Fruit fly (Drosophila melanogaster): ENCODE results near the gene Ptpmeg.
A peak's percentile ranks its signal among the peaks of the same experiment; 100 is the strongest.

Ptpmeg gene

DNA sequence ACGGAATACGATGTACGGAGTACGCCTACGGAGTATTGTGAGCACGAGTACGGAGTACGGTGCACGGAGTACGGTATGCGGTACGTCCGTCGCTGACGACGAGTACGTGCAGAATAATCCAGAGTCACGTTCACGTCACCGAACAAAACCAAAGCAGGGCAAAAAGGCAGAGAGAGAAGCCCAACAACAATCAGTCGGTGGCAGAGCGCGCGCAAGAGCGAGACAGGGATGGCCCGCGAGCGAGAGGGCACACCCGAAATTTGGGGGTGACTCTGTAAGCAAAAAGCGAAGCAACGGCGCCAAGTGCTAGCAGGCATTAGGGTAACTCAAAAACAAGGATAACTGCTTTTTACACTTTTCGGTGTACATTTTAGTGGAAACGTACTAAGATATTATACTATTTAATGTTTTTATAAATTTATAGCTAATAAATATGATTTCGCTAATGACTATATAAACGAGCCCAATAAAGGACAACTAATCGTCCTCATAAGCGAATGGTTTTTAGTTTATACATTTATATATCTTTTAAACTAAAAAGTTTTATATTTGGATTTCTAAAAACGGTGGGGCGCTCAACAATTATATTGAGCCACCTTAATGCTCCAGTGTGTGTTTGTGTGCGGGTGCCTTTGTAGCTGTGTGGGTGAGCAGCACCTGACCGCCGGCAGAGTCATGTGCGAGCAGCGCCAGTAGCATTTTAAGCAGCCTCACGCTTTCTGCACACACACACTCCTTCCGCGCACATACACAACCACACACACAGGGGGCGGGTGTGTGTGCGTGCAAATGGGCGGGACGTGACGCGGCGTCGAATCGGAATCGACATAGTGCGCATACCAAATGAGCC, 49.5 kb downstream of the Ptpmeg start (continued):
- TF ChIP-seq CG4820 (GFP tag; optimal IDR thresholded peaks at IDR 0.05) (peak; percentile 79), sens (GFP tag) (peak; percentile 82), CG7786 (GFP tag; optimal IDR thresholded peaks at IDR 0.05) (no peak), caup (GFP tag; optimal IDR thresholded peaks at IDR 0.05; ENCODE audit: severe bottlenecking) (peak; percentile 90), CG12155 (GFP tag; optimal IDR thresholded peaks at IDR 0.05) (peak; percentile 79), zen (tag; optimal IDR thresholded peaks at IDR 0.05) (peak; percentile 65), CG32772 (GFP tag; IDR thresholded peaks at IDR 0.05) (peak; percentile 60), nom (GFP tag; optimal IDR thresholded peaks at IDR 0.05) (no peak), CG3847 (GFP tag; IDR thresholded peaks at IDR 0.05) (peak; percentile 67), eyg (GFP tag; optimal IDR thresholded peaks at IDR 0.05) (no peak)

dm6 chr3L:378072-378423, 50.2 kb downstream of the Ptpmeg start:
- TF ChIP-seq bsh (GFP tag; optimal IDR thresholded peaks at IDR 0.05) (no peak), cwo (GFP tag; optimal IDR thresholded peaks at IDR 0.05) (no peak), CG13287 (GFP tag; IDR thresholded peaks at IDR 0.05; ENCODE audit: partially characterized antibody) (peak; percentile 53; the same call in 1 of the 2 replicates), HLH3B (GFP tag; IDR thresholded peaks at IDR 0.05) (no peak), BEAF-32 (GFP tag; optimal IDR thresholded peaks at IDR 0.05) (no peak), sisA (GFP tag; IDR thresholded peaks at IDR 0.05) (no peak), Hmx (GFP tag; optimal IDR thresholded peaks at IDR 0.05) (no peak), nerfin-1 (tag; optimal IDR thresholded peaks at IDR 0.05) (peak; percentile 55), pita (GFP tag; optimal IDR thresholded peaks at IDR 0.05) (no peak), pb (GFP tag; optimal IDR thresholded peaks at IDR 0.05) (peak; percentile 32), HmgD (GFP tag; optimal IDR thresholded peaks at IDR 0.05) (peak; percentile 94), vnd (GFP tag; IDR thresholded peaks at IDR 0.05; ENCODE audit: partially characterized antibody) (peak; percentile 59; the same call in 2 of the 3 replicates), unc-4 (GFP tag; IDR thresholded peaks at IDR 0.05; ENCODE audit: partially characterized antibody) (peak; percentile 31; the same call in 1 of the 2 replicates), cg (GFP tag; optimal IDR thresholded peaks at IDR 0.05) (peak; percentile 98), Antp (GFP tag; optimal IDR thresholded peaks at IDR 0.05) (peak; percentile 15), CG4360 (GFP tag; IDR thresholded peaks at IDR 0.05) (peak; percentile 78), D (optimal IDR thresholded peaks at IDR 0.05) (peak; percentile 97), D (GFP tag; optimal IDR thresholded peaks at IDR 0.05) (no peak), Trl (optimal IDR thresholded peaks at IDR 0.05) (peak; percentile 50 to 62), Trl (GFP tag; optimal IDR thresholded peaks at IDR 0.05) (no peak), cad (GFP tag; optimal IDR thresholded peaks at IDR 0.05) (peak; percentile 52), CG34224 (GFP tag; IDR thresholded peaks at IDR 0.05; ENCODE audit: partially characterized antibody) (0 out of 3 replicates have a peak, but pooled peaks have one; percentile 39), Dll (GFP tag; IDR thresholded peaks at IDR 0.05; ENCODE audit: partially characterized antibody) (peak; percentile 46; the same call in 1 of the 4 replicates), CG6854 (GFP tag; optimal IDR thresholded peaks at IDR 0.05) (no peak), CG8478 (optimal IDR thresholded peaks at IDR 0.05) (peak; percentile 100), CG14860 (GFP tag; IDR thresholded peaks at IDR 0.05; ENCODE audit: partially characterized antibody) (peak; percentile 64), Abd-B (GFP tag; optimal IDR thresholded peaks at IDR 0.05) (peak; percentile 66), nmo (GFP tag; optimal IDR thresholded peaks at IDR 0.05) (peak; percentile 32), Bgb (GFP tag; IDR thresholded peaks at IDR 0.05; ENCODE audit: partially characterized antibody) (peak; percentile 42; the same call in 1 of the 2 replicates), CoRest (tag; optimal IDR thresholded peaks at IDR 0.05) (peak; percentile 14), sd (tag; optimal IDR thresholded peaks at IDR 0.05) (peak; percentile 96), otp (GFP tag; IDR thresholded peaks at IDR 0.05) (peak; percentile 33; the same call in 1 of the 3 replicates), Ssrp (tag; optimal IDR thresholded peaks at IDR 0.05) (no peak), vvl (GFP tag; IDR thresholded peaks at IDR 0.05) (peak; percentile 67), HLH4C (GFP tag; IDR thresholded peaks at IDR 0.05; ENCODE audit: partially characterized antibody) (peak; percentile 65; the same call in 2 of the 3 replicates), mirr (GFP tag; optimal IDR thresholded peaks at IDR 0.05) (peak; percentile 2), ind (GFP tag; optimal IDR thresholded peaks at IDR 0.05) (no peak), Nf-YA (GFP tag; IDR thresholded peaks at IDR 0.05) (peak; percentile 97)

All from whole organism, embryonic.